Fruit fly (Drosophila melanogaster): Measurements from ENCODE around the gene rudhira.

- TF ChIP-seq h (optimal IDR thresholded peaks at IDR 0.05) (no peak), psq (optimal IDR thresholded peaks at IDR 0.05) (no peak), ttk (optimal IDR thresholded peaks at IDR 0.05) (no peak)
These were observed 41.1 kb downstream of the rudhira start for dm6 chrX:11857522-11858438.
